Fruit fly (Drosophila melanogaster): ENCODE data around the gene CG17328.

Gene CG17328

dm6 chr2L:16315027-16315426 is 15.3 kb downstream of the CG17328 start (continued):
- TF ChIP-seq wdn (GFP tag; IDR thresholded peaks at IDR 0.05): no peak
- no peak for TF ChIP-seq gt (GFP tag; IDR thresholded peaks at IDR 0.05)
- TF ChIP-seq emc (GFP tag; optimal IDR thresholded peaks at IDR 0.05): no peak
- no peak for TF ChIP-seq CG6654 (GFP tag; optimal IDR thresholded peaks at IDR 0.05)
- TF ChIP-seq CG34376 (GFP tag; optimal IDR thresholded peaks at IDR 0.05): peak; percentile 87
- TF ChIP-seq rib (GFP tag; IDR thresholded peaks at IDR 0.05): peak; percentile 66; the same call in 1 of the 2 replicates
- TF ChIP-seq H2.0 (GFP tag; IDR thresholded peaks at IDR 0.05): no peak
- no peak for TF ChIP-seq CG2889 (GFP tag; IDR thresholded peaks at IDR 0.05)
- TF ChIP-seq repo (GFP tag; optimal IDR thresholded peaks at IDR 0.05): no peak
- TF ChIP-seq gem (tag; optimal IDR thresholded peaks at IDR 0.05): no peak
- TF ChIP-seq ewg (GFP tag; optimal IDR thresholded peaks at IDR 0.05): no peak
- no peak for TF ChIP-seq Chrac-16 (GFP tag; optimal IDR thresholded peaks at IDR 0.05)
- TF ChIP-seq zen (tag; optimal IDR thresholded peaks at IDR 0.05): no peak

- TF ChIP-seq BtbVII (GFP tag; optimal IDR thresholded peaks at IDR 0.05): peak; percentile 12
- TF ChIP-seq Med (GFP tag): peak; percentile 50
- TF ChIP-seq cwo (GFP tag; optimal IDR thresholded peaks at IDR 0.05): peak; percentile 77
- TF ChIP-seq CG11560 (tag; IDR thresholded peaks at IDR 0.05): no peak
Measured at dm6 chr2L:16315844-16316243, 16.1 kb downstream of the CG17328 start.

- TF ChIP-seq chinmo (GFP tag; IDR thresholded peaks at IDR 0.05; ENCODE audit: partially characterized antibody) (0 out of 4 replicates have a peak, but pooled peaks have one; percentile 17), Med (GFP tag) (peak; percentile 64), luna (GFP tag; optimal IDR thresholded peaks at IDR 0.05) (no peak), CG2199 (GFP tag; IDR thresholded peaks at IDR 0.05) (0 out of 3 replicates have a peak, but pooled peaks have one; percentile 50)
Measured at dm6 chr2L:16316410-16316809, 16.7 kb downstream of the CG17328 start.

dm6 chr2L:16317131-16317530 is 17.4 kb downstream of the CG17328 start:
- 0 out of 2 replicates have a peak, but pooled peaks have one; percentile 50 for TF ChIP-seq crol (GFP tag; IDR thresholded peaks at IDR 0.05)
- 0 out of 2 replicates have a peak, but pooled peaks have one; percentile 16 for TF ChIP-seq HLH3B (GFP tag; IDR thresholded peaks at IDR 0.05)
- TF ChIP-seq psq (GFP tag; optimal IDR thresholded peaks at IDR 0.05): no peak
- peak; percentile 52 for TF ChIP-seq Med (GFP tag)
- 0 out of 2 replicates have a peak, but pooled peaks have one; percentile 18 for TF ChIP-seq seq (GFP tag; IDR thresholded peaks at IDR 0.05)
- no peak for TF ChIP-seq ATbp (GFP tag; optimal IDR thresholded peaks at IDR 0.05)
- 0 out of 3 replicates have a peak, but pooled peaks have one; percentile 23 for TF ChIP-seq ci (GFP tag; IDR thresholded peaks at IDR 0.05)
- TF ChIP-seq lmd (GFP tag; IDR thresholded peaks at IDR 0.05): no peak
- TF ChIP-seq sr (GFP tag; IDR thresholded peaks at IDR 0.05): 0 out of 3 replicates have a peak, but pooled peaks have one; percentile 25
- TF ChIP-seq Ets65A (GFP tag): peak; percentile 17
- TF ChIP-seq lab (GFP tag; optimal IDR thresholded peaks at IDR 0.05): peak; percentile 1

dm6 chr2L:16317777-16318610 is 18.3 kb downstream of the CG17328 start:
- peak; percentile 10 for TF ChIP-seq Lhr (GFP tag; optimal IDR thresholded peaks at IDR 0.05)
- peak; percentile 4 for TF ChIP-seq CG13894 (tag; optimal IDR thresholded peaks at IDR 0.05)
- peak; percentile 32 for TF ChIP-seq Bteb2 (GFP tag; optimal IDR thresholded peaks at IDR 0.05)
- TF ChIP-seq HHEX (GFP tag; optimal IDR thresholded peaks at IDR 0.05): peak; percentile 50
- TF ChIP-seq nau (GFP tag; optimal IDR thresholded peaks at IDR 0.05): peak; percentile 14
- peak; percentile 70; the same call in 2 of the 3 replicates for TF ChIP-seq ci (GFP tag; IDR thresholded peaks at IDR 0.05)
- TF ChIP-seq crc (GFP tag; optimal IDR thresholded peaks at IDR 0.05): peak; percentile 55
- peak; percentile 8 for TF ChIP-seq gcm (GFP tag; optimal IDR thresholded peaks at IDR 0.05)
- TF ChIP-seq Abd-B (GFP tag; optimal IDR thresholded peaks at IDR 0.05): no peak
- TF ChIP-seq ewg (GFP tag; optimal IDR thresholded peaks at IDR 0.05): peak; percentile 22
- peak; percentile 65 for TF ChIP-seq PHDP (tag; optimal IDR thresholded peaks at IDR 0.05)
- no peak for TF ChIP-seq Elba2 (GFP tag; optimal IDR thresholded peaks at IDR 0.05)
- TF ChIP-seq CG12299 (tag; optimal IDR thresholded peaks at IDR 0.05): peak; percentile 67
- TF ChIP-seq CG15011 (GFP tag; optimal IDR thresholded peaks at IDR 0.05): peak; percentile 40
- TF ChIP-seq CG7928 (GFP tag; optimal IDR thresholded peaks at IDR 0.05): no peak

All from whole organism, embryonic.